Worm (Caenorhabditis elegans): ENCODE results near the gene C07D10.1.

The C07D10.1 gene

DNA sequence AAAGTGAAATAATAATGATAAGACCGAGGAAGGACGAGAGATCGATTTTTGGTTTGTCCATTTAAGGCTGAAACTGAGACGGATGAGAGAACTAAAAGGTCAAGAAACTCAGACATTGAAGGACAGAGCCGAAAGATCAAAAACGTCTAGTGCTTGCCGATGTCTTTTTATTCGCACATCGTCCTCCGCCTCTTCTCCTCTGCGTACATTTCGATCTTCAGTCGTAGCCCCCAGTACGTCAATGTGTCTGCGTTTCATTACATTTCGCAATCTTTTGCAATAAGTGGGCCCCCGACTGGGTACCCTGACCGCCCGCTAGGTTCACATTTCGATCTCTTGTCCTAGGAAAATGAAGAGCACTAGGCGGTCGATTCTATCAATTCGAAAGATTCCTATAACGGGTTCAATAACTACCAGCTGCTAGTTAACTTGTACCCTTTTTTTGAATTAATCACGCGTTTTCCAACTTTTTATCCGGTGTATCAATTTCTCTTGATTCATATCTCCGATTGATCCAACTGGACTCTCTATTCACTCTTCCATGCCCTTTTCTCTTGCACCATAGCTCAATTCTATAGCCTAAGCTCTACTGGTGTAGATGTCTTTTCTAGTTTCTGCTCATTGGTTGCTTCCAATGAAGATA is 6.6 kb upstream of the C07D10.1 start:
- TF ChIP-seq lin-29 (GFP tag; IDR thresholded peaks at IDR 0.05) (no peak), madf-5 (GFP tag; IDR thresholded peaks at IDR 0.05) (no peak), nhr-77 (tag; optimal IDR thresholded peaks at IDR 0.05) (peak; percentile 28), nhr-28 (tag; optimal IDR thresholded peaks at IDR 0.05) (peak; percentile 78), pqm-1 (tag; optimal IDR thresholded peaks at IDR 0.05) (peak; percentile 71), ceh-20 (GFP tag; IDR thresholded peaks at IDR 0.05) (peak; percentile 46; the same call in 1 of the 2 replicates), attf-4 (tag; optimal IDR thresholded peaks at IDR 0.05) (no peak), tra-1 (GFP tag; IDR thresholded peaks at IDR 0.05) (0 out of 2 replicates have a peak, but pooled peaks have one; percentile 42), R02D3.7 (tag; optimal IDR thresholded peaks at IDR 0.05) (no peak), nhr-111 (GFP tag; optimal IDR thresholded peaks at IDR 0.05) (no peak), rbr-2 (tag; optimal IDR thresholded peaks at IDR 0.05) (peak; percentile 44), jun-1 (tag; optimal IDR thresholded peaks at IDR 0.05) (no peak), hmg-1.1 (GFP tag; IDR thresholded peaks at IDR 0.05) (peak; percentile 77), lin-15B (tag; optimal IDR thresholded peaks at IDR 0.05) (no peak), lin-38 (GFP tag; IDR thresholded peaks at IDR 0.05) (peak; percentile 29; the same call in 1 of the 2 replicates), dve-1 (tag; optimal IDR thresholded peaks at IDR 0.05; ENCODE audit: insufficient read depth) (peak; percentile 72), mxl-3 (GFP tag; optimal IDR thresholded peaks at IDR 0.05) (peak; percentile 71), unc-62 (GFP tag; optimal IDR thresholded peaks at IDR 0.05 in 1 of 2) (peak in 1 of 2 experiments; percentile 94), unc-62 (tag; optimal IDR thresholded peaks at IDR 0.05) (no peak), nhr-11 (tag; optimal IDR thresholded peaks at IDR 0.05) (peak; percentile 69), lsy-2 (tag; optimal IDR thresholded peaks at IDR 0.05) (peak; percentile 55 to 63), saeg-2 (GFP tag; IDR thresholded peaks at IDR 0.05) (no peak), ztf-7 (tag; optimal IDR thresholded peaks at IDR 0.05) (peak; percentile 50), hif-1 (tag; optimal IDR thresholded peaks at IDR 0.05) (peak in 1 of 2 experiments; percentile 48), nhr-48 (tag; optimal IDR thresholded peaks at IDR 0.05) (peak; percentile 81), ceh-62 (tag; optimal IDR thresholded peaks at IDR 0.05) (no peak), aha-1 (tag) (peak; percentile 82), zip-2 (tag; optimal IDR thresholded peaks at IDR 0.05) (peak; percentile 93), mdl-1 (tag; optimal IDR thresholded peaks at IDR 0.05) (peak; percentile 39 to 77), hlh-11 (tag; optimal IDR thresholded peaks at IDR 0.05) (peak; percentile 85), ctbp-1 (GFP tag; IDR thresholded peaks at IDR 0.05) (peak; percentile 42; the same call in 1 of the 2 replicates), nhr-237 (tag; optimal IDR thresholded peaks at IDR 0.05) (no peak), nhr-41 (GFP tag; IDR thresholded peaks at IDR 0.05) (peak; percentile 67; the same call in 1 of the 2 replicates), ama-1 (optimal IDR thresholded peaks at IDR 0.05) (peak; percentile 36), dmd-6 (GFP tag; IDR thresholded peaks at IDR 0.05) (peak; percentile 83), daf-19 (GFP tag; conservative IDR thresholded peaks at IDR 0.05) (0 out of 2 replicates have a peak, but pooled peaks have one; percentile 44), lin-13 (GFP tag; optimal IDR thresholded peaks at IDR 0.05) (peak; percentile 42), nhr-25 (tag; optimal IDR thresholded peaks at IDR 0.05; ENCODE audit: borderline replicate concordance, insufficient read depth) (peak; percentile 86), hlh-30 (tag; optimal IDR thresholded peaks at IDR 0.05; ENCODE audit: insufficient read depth) (peak; percentile 44), T26A8.4 (GFP tag; IDR thresholded peaks at IDR 0.05) (peak; percentile 62), mep-1 (tag; optimal IDR thresholded peaks at IDR 0.05) (peak; percentile 75), T20F7.1 (GFP tag; optimal IDR thresholded peaks at IDR 0.05) (peak; percentile 17), daf-16 (GFP tag; optimal IDR thresholded peaks at IDR 0.05) (no peak), daf-16 (tag; optimal IDR thresholded peaks at IDR 0.05) (peak; percentile 42), nhr-102 (tag; optimal IDR thresholded peaks at IDR 0.05) (no peak)
